Worm (Caenorhabditis elegans) whole organism, young adult: ENCODE measurements around the gene srw-40.

Experiments used
- D2030.7 ChIP-seq: fragments of 200-800 bp; sonication (Bioruptor generic); IDR thresholded peaks from 2 replicates; pipeline ENCODE4 v1.3.6; 2022; ENCODE audit warnings: missing genetic modification reagents, missing genetic modification characterization, missing compliant biosample characterization
- ccch-3 ChIP-seq: fragments of 200-800 bp; sonication (Bioruptor generic); optimal IDR thresholded peaks from 2 replicates; lab custom pipeline; 2018; ENCODE audit warnings: mild to moderate bottlenecking, missing genetic modification characterization, missing compliant biosample characterization
- ceh-100 ChIP-seq: fragments of 200-800 bp; sonication (Bioruptor generic); IDR thresholded peaks from 2 replicates; pipeline ENCODE4 v1.3.6; 2022; ENCODE audit warnings: missing genetic modification reagents, missing genetic modification characterization, missing compliant biosample characterization
- lsl-1 ChIP-seq: fragments of 200-800 bp; sonication (Bioruptor generic); optimal IDR thresholded peaks from 2 replicates; lab custom pipeline; 2018; ENCODE audit warnings: mild to moderate bottlenecking, missing genetic modification characterization, moderate library complexity, missing compliant biosample characterization
- madf-10 ChIP-seq: sonication (generic microtip); optimal IDR thresholded peaks from 2 replicates; lab custom pipeline; 2016; ENCODE audit warnings: mild to moderate bottlenecking, missing genetic modification characterization, missing compliant biosample characterization
- pha-4 ChIP-seq: fragments of 150-350 bp; sonication (generic microtip); optimal IDR thresholded peaks from 2 replicates; lab custom pipeline; 2014; ENCODE audit warnings: missing biosample characterization, missing genetic modification reagents, missing genetic modification characterization
- ztf-26 ChIP-seq: sonication (generic microtip); optimal IDR thresholded peaks from 2 replicates; lab custom pipeline; 2017; ENCODE audit warnings: missing genetic modification characterization, missing compliant biosample characterization

DNA sequence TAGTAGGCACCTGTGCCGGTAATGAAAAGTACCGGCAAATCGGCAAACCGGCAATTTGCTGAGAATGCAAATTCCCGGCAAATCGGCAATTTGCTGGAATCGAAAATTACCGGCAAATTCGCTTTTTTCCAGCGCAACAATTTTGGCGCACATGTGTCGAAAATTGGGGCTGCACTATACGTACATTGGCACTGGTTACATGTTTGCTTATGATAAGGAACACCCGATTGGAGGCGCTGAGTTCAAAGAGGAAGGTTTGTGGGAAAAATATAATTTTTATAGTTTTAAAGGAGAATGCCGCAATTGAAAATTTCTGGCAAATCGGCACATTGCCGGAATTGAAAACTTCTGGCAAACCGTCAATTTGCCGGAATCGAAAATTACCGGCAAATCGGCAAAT lies 18.7 kb downstream of the srw-40 start:
- TF ChIP-seq D2030.7 (GFP tag; lab: Robert Waterston, UW) (no peak), pha-4 (tag; lab: Kevin White, UChicago) (no peak), madf-10 (tag; lab: Kevin White, UChicago) (no peak), lsl-1 (GFP tag; lab: Kevin White, UChicago) (no peak), ccch-3 (GFP tag; lab: Kevin White, UChicago) (no peak), ztf-26 (tag; lab: Kevin White, UChicago) (no peak), ceh-100 (no peak)
